Fruit fly (Drosophila melanogaster): ENCODE results near the gene ymp.

dm6 chr3R:25648258-25648606 is 39.3 kb upstream of the ymp start:
- no peak for TF ChIP-seq CG34376 (GFP tag; optimal IDR thresholded peaks at IDR 0.05)
- TF ChIP-seq CG18262 (tag; optimal IDR thresholded peaks at IDR 0.05) = peak; percentile 1
- no peak for TF ChIP-seq Oli (tag; optimal IDR thresholded peaks at IDR 0.05)
- TF ChIP-seq unpg (GFP tag; optimal IDR thresholded peaks at IDR 0.05) = no peak
- TF ChIP-seq p53 (GFP tag; optimal IDR thresholded peaks at IDR 0.05) = no peak

Measured in whole organism, embryonic.